Worm (Caenorhabditis elegans): ENCODE data around the gene C26B2.7.

- no peak for TF ChIP-seq flt-1 (GFP tag; IDR thresholded peaks at IDR 0.05)
- no peak for TF ChIP-seq med-1 (GFP tag; optimal IDR thresholded peaks at IDR 0.05; ENCODE audit: insufficient read depth)
- no peak for TF ChIP-seq ztf-23 (GFP tag; IDR thresholded peaks at IDR 0.05)
- no peak for TF ChIP-seq cog-1 (tag; optimal IDR thresholded peaks at IDR 0.05)
- no peak for TF ChIP-seq klf-2 (GFP tag; conservative IDR thresholded peaks at IDR 0.05)
- no peak for TF ChIP-seq T22C8.4 (GFP tag; IDR thresholded peaks at IDR 0.05)
- no peak for TF ChIP-seq ref-1 (GFP tag; conservative IDR thresholded peaks at IDR 0.05)
Measured at ce11 chrIV:8016694-8017093, 620 bp downstream of the C26B2.7 start, which contains the start of gene elpc-4.
